Worm (Caenorhabditis elegans): ENCODE measurements around the gene fbxa-106.

DNA sequence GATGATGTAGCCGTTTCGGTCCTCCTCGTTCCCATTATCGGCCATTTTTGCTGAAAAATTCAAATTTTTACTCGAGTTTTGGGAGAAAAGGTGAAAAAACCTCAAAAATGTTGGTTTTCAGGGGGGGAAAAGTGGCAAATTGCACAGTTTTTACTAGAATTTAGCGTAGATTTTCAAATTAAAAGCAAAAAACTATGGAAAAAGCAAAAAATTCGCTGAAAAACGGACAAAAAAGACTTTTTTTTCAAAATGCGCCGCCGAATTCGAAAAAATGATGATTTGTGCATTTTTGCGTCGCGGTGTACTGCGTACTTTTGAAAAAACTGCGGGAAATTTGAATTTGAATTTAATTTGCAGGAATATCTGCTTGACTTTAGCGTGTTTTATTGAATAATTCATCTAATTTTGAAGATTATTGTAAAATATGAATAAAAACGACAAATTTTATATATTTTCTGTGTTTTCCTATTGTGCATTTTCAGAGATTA lies 1.2 kb upstream of the fbxa-106 start, which contains the start of gene Y59A8B.12:
- TF ChIP-seq elt-2 (tag; optimal IDR thresholded peaks at IDR 0.05) (no peak), egl-27 (tag; optimal IDR thresholded peaks at IDR 0.05) (no peak), ztf-11 (tag; optimal IDR thresholded peaks at IDR 0.05) (no peak), ceh-28 (tag; optimal IDR thresholded peaks at IDR 0.05) (no peak)
